Worm (Caenorhabditis elegans) whole organism, L4 larva: ENCODE measurements around the gene fbxa-96.

ENCODE experiments used
- F37D6.2 ChIP-seq: sonication (generic microtip); optimal IDR thresholded peaks from 2 replicates; lab custom pipeline; 2016; ENCODE audit warnings: mild to moderate bottlenecking, missing genetic modification characterization, missing compliant biosample characterization
- F44E2.7 ChIP-seq: fragments of 200-800 bp; sonication (Bioruptor generic); IDR thresholded peaks from 2 replicates; pipeline ENCODE4 v2.1.2; 2022; ENCODE audit warnings: missing genetic modification characterization, missing compliant biosample characterization
- R02D3.7 ChIP-seq: fragments of 150-350 bp; sonication (generic microtip); optimal IDR thresholded peaks from 3 replicates; lab custom pipeline; 2014; ENCODE audit warnings: missing biosample characterization, missing genetic modification characterization
- T26A8.4 ChIP-seq: fragments of 200-800 bp; sonication (Bioruptor generic); IDR thresholded peaks from 2 replicates; pipeline ENCODE4 v1.3.6; 2022; ENCODE audit warnings: missing genetic modification characterization, missing compliant biosample characterization
- Y105C5A.15 ChIP-seq: fragments of 200-800 bp; sonication (Bioruptor generic); IDR thresholded peaks from 2 replicates; pipeline ENCODE4 v1.3.6; 2022; ENCODE audit warnings: missing genetic modification characterization, missing compliant biosample characterization
- Y48G9A.11 ChIP-seq: fragments of 200-800 bp; sonication (Bioruptor generic); IDR thresholded peaks from 2 replicates; pipeline ENCODE4 v1.3.6; 2022; ENCODE audit warnings: missing genetic modification reagents, missing genetic modification characterization, missing compliant biosample characterization
- Y5F2A.4 ChIP-seq: fragments of 200-800 bp; sonication (Bioruptor generic); optimal IDR thresholded peaks from 2 replicates; lab custom pipeline; 2018; ENCODE audit warnings: mild to moderate bottlenecking, missing genetic modification characterization, missing compliant biosample characterization
- ZK337.2 ChIP-seq: fragments of 200-800 bp; sonication (Bioruptor generic); IDR thresholded peaks from 2 replicates; pipeline ENCODE4 v1.3.6; 2022; ENCODE audit warnings: missing genetic modification reagents, missing genetic modification characterization, missing compliant biosample characterization
- aha-1 ChIP-seq: fragments of 150-350 bp; peaks from one replicate; lab custom pipeline; 2014; ENCODE audit warnings: missing biosample characterization, missing genetic modification characterization
- aly-2 ChIP-seq: sonication (generic microtip); optimal IDR thresholded peaks from 2 replicates; lab custom pipeline; 2018; ENCODE audit warnings: missing biosample characterization, missing genetic modification characterization
- ama-1 ChIP-seq: fragments of 150-350 bp; optimal IDR thresholded peaks from 2 replicates; lab custom pipeline; 2014; ENCODE audit warnings: inconsistent platforms, mixed read lengths
- attf-4 ChIP-seq: sonication (generic microtip); optimal IDR thresholded peaks from 3 replicates; lab custom pipeline; 2017; ENCODE audit warnings: missing biosample characterization, missing genetic modification characterization
- ceh-32 ChIP-seq: sonication (generic microtip); optimal IDR thresholded peaks from 2 replicates; lab custom pipeline; 2016; ENCODE audit warnings: mild to moderate bottlenecking, missing genetic modification characterization, missing compliant biosample characterization; ENCODE audit not compliant: poor library complexity
- ceh-62 ChIP-seq: sonication (generic microtip); optimal IDR thresholded peaks from 2 replicates; lab custom pipeline; 2017; ENCODE audit warnings: missing biosample characterization, missing genetic modification characterization
- ceh-82 ChIP-seq: sonication (generic microtip); optimal IDR thresholded peaks from 2 replicates; lab custom pipeline; 2017; ENCODE audit warnings: missing biosample characterization, missing genetic modification characterization
- ces-1 ChIP-seq: fragments of 150-350 bp; sonication (generic microtip); optimal IDR thresholded peaks from 4 replicates; lab custom pipeline; 2014; ENCODE audit warnings: missing biosample characterization, missing genetic modification reagents, missing genetic modification characterization
- ctbp-1 ChIP-seq: fragments of 200-800 bp; sonication (Bioruptor generic); IDR thresholded peaks from 2 replicates; pipeline ENCODE4 v1.3.6; 2022; ENCODE audit warnings: missing genetic modification reagents, missing genetic modification characterization, missing compliant biosample characterization
- daf-12 ChIP-seq: fragments of 150-350 bp; optimal IDR thresholded peaks from 2 replicates; lab custom pipeline; 2014; ENCODE audit warnings: missing biosample characterization, missing genetic modification reagents, missing genetic modification characterization
- daf-16 ChIP-seq, 3 experiments: sonication (generic microtip); optimal IDR thresholded peaks; 2 replicates each; lab custom pipeline; 2016 to 2017; ENCODE audit warnings: missing genetic modification characterization in 3 of 3, missing genetic modification reagents in 3 of 3, mild to moderate bottlenecking in 2 of 3, missing compliant biosample characterization in 2 of 3, missing biosample characterization in 1 of 3, moderate library complexity in 1 of 3
- dmd-6 ChIP-seq: fragments of 200-800 bp; sonication (Bioruptor generic); IDR thresholded peaks from 2 replicates; pipeline ENCODE4 v1.3.6; 2022; ENCODE audit warnings: missing genetic modification reagents, missing genetic modification characterization, missing compliant biosample characterization
- dmd-8 ChIP-seq: fragments of 200-800 bp; sonication (Bioruptor generic); IDR thresholded peaks from 2 replicates; pipeline ENCODE4 v1.3.6; 2022; ENCODE audit warnings: missing genetic modification characterization, missing compliant biosample characterization
- dpl-1 ChIP-seq: fragments of 150-350 bp; optimal IDR thresholded peaks from 2 replicates; lab custom pipeline; 2014; ENCODE audit warnings: missing biosample characterization, missing genetic modification reagents, missing genetic modification characterization
- egl-27 ChIP-seq: sonication (generic microtip); optimal IDR thresholded peaks from 3 replicates; lab custom pipeline; 2017; ENCODE audit warnings: missing biosample characterization, missing genetic modification reagents, missing genetic modification characterization
- hlh-11 ChIP-seq: fragments of 200-800 bp; sonication (Bioruptor generic); optimal IDR thresholded peaks from 2 replicates; lab custom pipeline; 2018; ENCODE audit warnings: mild to moderate bottlenecking, missing genetic modification characterization, missing compliant biosample characterization
- hmg-1.1 ChIP-seq: fragments of 200-800 bp; sonication (Bioruptor generic); IDR thresholded peaks from 2 replicates; pipeline ENCODE4 v1.3.6; 2022; ENCODE audit warnings: missing genetic modification reagents, missing genetic modification characterization, missing compliant biosample characterization
- lim-7 ChIP-seq: fragments of 200-800 bp; sonication (Bioruptor generic); IDR thresholded peaks from 2 replicates; pipeline ENCODE4 v1.3.6; 2022; ENCODE audit warnings: missing genetic modification characterization, missing compliant biosample characterization
- lin-38 ChIP-seq: fragments of 200-800 bp; sonication (Bioruptor generic); IDR thresholded peaks from 2 replicates; pipeline ENCODE4 v1.3.6; 2022; ENCODE audit warnings: missing genetic modification reagents, missing genetic modification characterization, missing compliant biosample characterization
- lir-3 ChIP-seq: sonication (generic microtip); optimal IDR thresholded peaks from 2 replicates; lab custom pipeline; 2016; ENCODE audit warnings: mild to moderate bottlenecking, missing genetic modification characterization, missing compliant biosample characterization
- lsy-2 ChIP-seq, 2 experiments: fragments of 150-350 bp in 1 of 2; sonication (generic microtip) in 1 of 2; optimal IDR thresholded peaks; 2 replicates each; lab custom pipeline; 2014 to 2017; ENCODE audit warnings: missing biosample characterization in 2 of 2, missing genetic modification characterization in 2 of 2
- madf-5 ChIP-seq, 2 experiments: fragments of 200-800 bp; sonication (Bioruptor generic); IDR thresholded peaks; 2 replicates each; pipeline ENCODE4 v1.3.6; 2022; ENCODE audit warnings: missing compliant biosample characterization in 2 of 2, missing genetic modification characterization in 2 of 2
- mdl-1 ChIP-seq, 2 experiments: fragments of 150-350 bp in 1 of 2; sonication (generic microtip) in 1 of 2; optimal IDR thresholded peaks; 2 replicates each; lab custom pipeline; 2014 to 2017; ENCODE audit warnings: missing biosample characterization in 2 of 2, missing genetic modification characterization in 2 of 2
- mxl-2 ChIP-seq: fragments of 200-800 bp; sonication (Bioruptor generic); conservative IDR thresholded peaks from 2 replicates; pipeline ENCODE4 v1.3.6; 2022; ENCODE audit warnings: missing genetic modification reagents, missing genetic modification characterization, missing compliant biosample characterization
- nhr-10 ChIP-seq: fragments of 150-350 bp; optimal IDR thresholded peaks from 2 replicates; lab custom pipeline; 2014; ENCODE audit warnings: missing biosample characterization, missing genetic modification characterization
- nhr-102 ChIP-seq: sonication (generic microtip); optimal IDR thresholded peaks from 2 replicates; lab custom pipeline; 2016; ENCODE audit warnings: mild to moderate bottlenecking, missing genetic modification characterization, moderate library complexity, missing compliant biosample characterization
- nhr-237 ChIP-seq: sonication (generic microtip); optimal IDR thresholded peaks from 2 replicates; lab custom pipeline; 2017; ENCODE audit warnings: missing biosample characterization, missing genetic modification characterization
- nhr-42 ChIP-seq: fragments of 200-800 bp; sonication (Bioruptor generic); IDR thresholded peaks from 2 replicates; pipeline ENCODE4 v1.3.6; 2022; ENCODE audit warnings: missing genetic modification characterization, missing compliant biosample characterization
- nhr-48 ChIP-seq: sonication (generic microtip); optimal IDR thresholded peaks from 2 replicates; lab custom pipeline; 2016; ENCODE audit warnings: mild to moderate bottlenecking, missing genetic modification characterization, missing compliant biosample characterization
- php-3 ChIP-seq: fragments of 200-800 bp; sonication (Bioruptor generic); IDR thresholded peaks from 2 replicates; pipeline ENCODE4 v1.3.6; 2022; ENCODE audit warnings: missing genetic modification reagents, missing genetic modification characterization, missing compliant biosample characterization
- pqm-1 ChIP-seq: sonication (generic microtip); optimal IDR thresholded peaks from 2 replicates; lab custom pipeline; 2017; ENCODE audit warnings: missing biosample characterization, missing genetic modification characterization
- saeg-2 ChIP-seq: fragments of 200-800 bp; sonication (Bioruptor generic); IDR thresholded peaks from 2 replicates; pipeline ENCODE4 v1.3.6; 2022; ENCODE audit warnings: missing genetic modification reagents, missing genetic modification characterization, missing compliant biosample characterization
- sdz-12 ChIP-seq: fragments of 200-800 bp; sonication (Bioruptor generic); optimal IDR thresholded peaks from 2 replicates; lab custom pipeline; 2018; ENCODE audit warnings: mild to moderate bottlenecking, missing genetic modification characterization, missing compliant biosample characterization
- set-16 ChIP-seq: fragments of 200-800 bp; sonication (Bioruptor generic); IDR thresholded peaks from 2 replicates; pipeline ENCODE4 v1.3.6; 2022; ENCODE audit warnings: missing genetic modification reagents, missing genetic modification characterization, missing compliant biosample characterization
- skn-1 ChIP-seq: fragments of 150-350 bp; optimal IDR thresholded peaks from 2 replicates; lab custom pipeline; 2014; ENCODE audit warnings: missing biosample characterization, missing genetic modification characterization
- snpc-1.2 ChIP-seq: fragments of 200-800 bp; sonication (Bioruptor generic); IDR thresholded peaks from 2 replicates; pipeline ENCODE4 v1.3.6; 2022; ENCODE audit warnings: missing genetic modification reagents, missing genetic modification characterization, missing compliant biosample characterization
- snpc-4 ChIP-seq: fragments of 150-350 bp; optimal IDR thresholded peaks from 2 replicates; lab custom pipeline; 2014; ENCODE audit warnings: missing biosample characterization, missing genetic modification characterization
- spr-3 ChIP-seq: fragments of 200-800 bp; sonication (Bioruptor generic); optimal IDR thresholded peaks from 2 replicates; lab custom pipeline; 2018; ENCODE audit warnings: mild to moderate bottlenecking, missing genetic modification characterization, missing compliant biosample characterization
- unc-39 ChIP-seq: sonication (generic microtip); optimal IDR thresholded peaks from 2 replicates; lab custom pipeline; 2017; ENCODE audit warnings: missing biosample characterization, missing genetic modification characterization
- unc-62 ChIP-seq, 3 experiments: fragments of 150-350 bp in 1 of 3; sonication (generic microtip); optimal IDR thresholded peaks in 2 of 3; peaks in 1 of 3; 1 replicate in 1 of 3; 2 replicates in 2 of 3; lab custom pipeline; 2014 to 2017; ENCODE audit warnings: missing biosample characterization in 3 of 3, missing genetic modification characterization in 3 of 3, missing genetic modification reagents in 3 of 3, missing genotype in 1 of 3
- vab-7 ChIP-seq: fragments of 200-800 bp; sonication (Bioruptor generic); IDR thresholded peaks from 2 replicates; pipeline ENCODE4 v1.3.6; 2022; ENCODE audit warnings: missing genetic modification reagents, missing genetic modification characterization, missing compliant biosample characterization
- zag-1 ChIP-seq: fragments of 150-350 bp; optimal IDR thresholded peaks from 2 replicates; lab custom pipeline; 2014; ENCODE audit warnings: missing biosample characterization, missing genetic modification characterization
- zfp-3 ChIP-seq: fragments of 200-800 bp; sonication (Bioruptor generic); conservative IDR thresholded peaks from 2 replicates; pipeline ENCODE4 v1.3.6; 2022; ENCODE audit warnings: missing genetic modification reagents, missing genetic modification characterization, missing compliant biosample characterization

Gene fbxa-96

ce11 chrX:15040552-15041080, 19.6 kb downstream of the fbxa-96 start, which contains the start of gene C18B12.4 (continued):
- no peak for TF ChIP-seq unc-39 (tag; lab: Kevin White, UChicago)
- no peak for TF ChIP-seq Y105C5A.15
- TF ChIP-seq daf-12 (tag; lab: Kevin White, UChicago): no peak
- peak; percentile 93 for TF ChIP-seq lin-38 (GFP tag; lab: Robert Waterston, UW)
- no peak for TF ChIP-seq nhr-237
- TF ChIP-seq mxl-2 (GFP tag; lab: Robert Waterston, UW): no peak
- TF ChIP-seq ces-1 (GFP tag; lab: Kevin White, UChicago): no peak
- TF ChIP-seq daf-16 (GFP tag; optimal IDR thresholded peaks at IDR 0.05; lab: Kevin White, UChicago): peak in 1 of 2 experiments; percentile 70
- TF ChIP-seq daf-16 (tag; optimal IDR thresholded peaks at IDR 0.05; lab: Kevin White, UChicago): peak; percentile 74
- peak; percentile 52; the same call in 1 of the 2 replicates for TF ChIP-seq ctbp-1
- no peak for TF ChIP-seq spr-3 (GFP tag; lab: Kevin White, UChicago)
- TF ChIP-seq ZK337.2 (GFP tag; lab: Robert Waterston, UW): no peak
- peak; percentile 60 to 80 for TF ChIP-seq lsy-2 (tag; optimal IDR thresholded peaks at IDR 0.05; lab: Kevin White, UChicago)
- no peak for TF ChIP-seq ceh-82 (tag; lab: Kevin White, UChicago)
- TF ChIP-seq zag-1 (tag; lab: Kevin White, UChicago): no peak
- TF ChIP-seq skn-1 (tag; lab: Kevin White, UChicago): no peak
- TF ChIP-seq unc-62 (GFP tag; optimal IDR thresholded peaks at IDR 0.05 in 1 of 2; lab: Kevin White, UChicago): peak in 1 of 2 experiments; percentile 98
- TF ChIP-seq unc-62 (tag; optimal IDR thresholded peaks at IDR 0.05; lab: Kevin White, UChicago): no peak
- no peak for TF ChIP-seq ceh-32 (tag; lab: Kevin White, UChicago)
- peak; percentile 90 for TF ChIP-seq dmd-6 (GFP tag; lab: Robert Waterston, UW)
- no peak for TF ChIP-seq snpc-1.2 (GFP tag; lab: Robert Waterston, UW)
- no peak for TF ChIP-seq egl-27 (tag; lab: Kevin White, UChicago)
- peak; percentile 99 for TF ChIP-seq aha-1 (tag; lab: Kevin White, UChicago)
- peak; percentile 55; the same call in 1 of the 2 replicates for TF ChIP-seq php-3
- TF ChIP-seq attf-4: no peak
- TF ChIP-seq nhr-42 (GFP tag; lab: Robert Waterston, UW): peak; percentile 90
- no peak for TF ChIP-seq lir-3
- no peak for TF ChIP-seq R02D3.7 (tag; lab: Kevin White, UChicago)
- peak; percentile 54 for TF ChIP-seq pqm-1
- no peak for TF ChIP-seq Y5F2A.4 (GFP tag; lab: Kevin White, UChicago)
- no peak for TF ChIP-seq snpc-4 (tag; lab: Kevin White, UChicago)
- TF ChIP-seq nhr-102 (tag; lab: Kevin White, UChicago): peak; percentile 59
- no peak for TF ChIP-seq F44E2.7
- no peak for TF ChIP-seq dmd-8
- peak; percentile 69 for TF ChIP-seq dpl-1 (GFP tag; lab: Kevin White, UChicago)
- TF ChIP-seq set-16 (GFP tag; lab: Robert Waterston, UW): peak; percentile 88
- peak; percentile 76 for TF ChIP-seq nhr-48 (tag; lab: Kevin White, UChicago)
- 0 out of 2 replicates have a peak, but pooled peaks have one; percentile 36 for TF ChIP-seq zfp-3 (GFP tag; lab: Robert Waterston, UW)
- TF ChIP-seq ama-1 (lab: Kevin White, UChicago): peak; percentile 78
- peak; percentile 94 for TF ChIP-seq hmg-1.1 (GFP tag; lab: Robert Waterston, UW)
- TF ChIP-seq nhr-10 (tag; lab: Kevin White, UChicago): no peak
- TF ChIP-seq lim-7 (GFP tag; lab: Robert Waterston, UW): no peak
- TF ChIP-seq T26A8.4 (GFP tag; lab: Robert Waterston, UW): peak; percentile 54
- no peak for TF ChIP-seq aly-2 (tag; lab: Kevin White, UChicago)
- no peak for TF ChIP-seq Y48G9A.11 (GFP tag; lab: Robert Waterston, UW)
- TF ChIP-seq vab-7 (GFP tag; lab: Robert Waterston, UW): peak; percentile 68
- TF ChIP-seq mdl-1 (tag; optimal IDR thresholded peaks at IDR 0.05; lab: Kevin White, UChicago): peak; percentile 67 to 92
- peak; percentile 44 for TF ChIP-seq F37D6.2 (tag; lab: Kevin White, UChicago)
- TF ChIP-seq madf-5 (GFP tag; IDR thresholded peaks at IDR 0.05; lab: Robert Waterston, UW): no peak
- no peak for TF ChIP-seq saeg-2 (GFP tag; lab: Robert Waterston, UW)
- no peak for TF ChIP-seq sdz-12 (GFP tag; lab: Kevin White, UChicago)
- TF ChIP-seq hlh-11 (tag; lab: Kevin White, UChicago): peak; percentile 98
- no peak for TF ChIP-seq ceh-62
